Fruit fly (Drosophila melanogaster): ENCODE data around the gene M1BP.

M1BP gene

DNA sequence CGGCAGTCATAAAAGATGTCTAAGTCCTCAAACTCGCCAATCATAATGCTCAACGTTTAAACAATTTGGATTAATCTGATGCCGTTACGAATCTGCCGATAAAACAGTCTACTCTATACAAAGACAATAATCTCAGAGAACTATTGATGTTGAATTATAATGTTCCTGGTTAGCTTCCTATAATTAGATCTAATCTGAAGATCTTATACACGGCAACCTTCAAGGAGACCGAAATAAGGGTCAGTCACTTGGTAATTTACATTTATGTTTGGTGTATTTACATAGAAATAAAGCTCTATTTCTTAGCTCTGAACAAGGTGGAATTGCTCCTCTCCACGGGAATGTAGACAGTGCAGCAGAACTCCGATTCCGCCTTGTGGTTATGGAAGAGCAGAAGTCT lies 49.2 kb upstream of the M1BP start, which contains the start of gene CG33189:
Gene CG33189 (minus strand): TSS at position 101 of the 400 bp plus-strand sequence.
- TF ChIP-seq CG30403 (GFP tag; optimal IDR thresholded peaks at IDR 0.05) (no peak), pb (GFP tag; optimal IDR thresholded peaks at IDR 0.05) (no peak), Hr78 (GFP tag; optimal IDR thresholded peaks at IDR 0.05) (no peak), salm (tag; optimal IDR thresholded peaks at IDR 0.05) (no peak), Gug (GFP tag; IDR thresholded peaks at IDR 0.05) (no peak), chn (GFP tag; optimal IDR thresholded peaks at IDR 0.05) (no peak), CG17385 (GFP tag; optimal IDR thresholded peaks at IDR 0.05) (no peak), wor (GFP tag; IDR thresholded peaks at IDR 0.05) (no peak), ttk (GFP tag; IDR thresholded peaks at IDR 0.05) (no peak), B-H1 (GFP tag; IDR thresholded peaks at IDR 0.05) (no peak), cwo (GFP tag; optimal IDR thresholded peaks at IDR 0.05) (no peak), CG18262 (tag; optimal IDR thresholded peaks at IDR 0.05) (no peak), C15 (GFP tag; IDR thresholded peaks at IDR 0.05) (no peak), Ssrp (tag; optimal IDR thresholded peaks at IDR 0.05) (no peak), CG10147 (GFP tag; optimal IDR thresholded peaks at IDR 0.05) (no peak), CG32767 (GFP tag; IDR thresholded peaks at IDR 0.05) (no peak), vvl (GFP tag; IDR thresholded peaks at IDR 0.05) (no peak)

DNA sequence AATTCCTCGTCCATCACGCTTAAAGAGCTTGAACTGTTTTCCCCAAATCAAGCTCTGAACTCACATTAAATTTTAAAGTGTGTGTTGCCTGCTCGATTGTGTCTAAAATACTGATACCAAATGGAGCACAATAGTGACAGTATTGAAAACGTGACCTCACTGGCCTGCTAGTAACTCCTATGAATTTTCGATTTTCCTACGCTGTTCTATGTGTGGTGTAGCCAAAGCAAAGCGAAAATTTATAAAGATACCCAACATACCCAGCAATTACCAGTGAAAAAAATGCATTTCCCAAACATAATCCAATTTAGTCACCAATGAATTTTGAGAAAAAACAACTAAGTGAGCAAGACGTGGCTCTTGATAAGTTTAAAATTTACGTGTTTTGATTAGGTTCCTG lies 48.3 kb upstream of the M1BP start, which contains the start of gene CG33191:
Gene CG33191 (minus strand): TSS at position 101 of the 400 bp plus-strand sequence.
- no peak for TF ChIP-seq CG17612 (GFP tag; IDR thresholded peaks at IDR 0.05)
- no peak for TF ChIP-seq lola (GFP tag; optimal IDR thresholded peaks at IDR 0.05)

DNA sequence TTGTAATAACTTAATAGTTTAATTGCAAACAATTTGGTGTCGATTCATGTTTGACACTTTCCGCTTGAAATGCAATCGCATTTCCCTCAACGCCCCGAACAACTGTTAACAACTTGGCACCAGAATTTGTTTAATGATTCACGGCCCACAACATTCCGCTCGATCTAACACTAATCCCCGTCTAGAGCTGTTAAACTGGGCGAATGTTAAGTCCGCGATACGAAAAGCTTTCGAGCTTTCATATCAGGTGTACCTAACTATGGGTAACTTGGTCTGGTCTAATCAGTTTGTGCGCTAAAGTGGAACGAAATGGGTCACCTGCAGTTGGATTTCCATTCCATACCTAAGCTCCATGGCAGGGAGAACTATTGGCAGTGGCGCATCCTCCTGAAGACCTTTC lies 41.6 kb upstream of the M1BP start, which contains the start of gene CG34301:
Gene CG34301 (plus strand): TSS at position 301 of the 400 bp plus-strand sequence.
- no peak for TF ChIP-seq CG4424 (GFP tag; optimal IDR thresholded peaks at IDR 0.05)
- TF ChIP-seq Jarid2 (GFP tag; optimal IDR thresholded peaks at IDR 0.05): peak; percentile 13
- TF ChIP-seq CG13287 (GFP tag; IDR thresholded peaks at IDR 0.05; ENCODE audit: partially characterized antibody): 0 out of 2 replicates have a peak, but pooled peaks have one; percentile 9
- no peak for TF ChIP-seq nmo (GFP tag; optimal IDR thresholded peaks at IDR 0.05)

DNA sequence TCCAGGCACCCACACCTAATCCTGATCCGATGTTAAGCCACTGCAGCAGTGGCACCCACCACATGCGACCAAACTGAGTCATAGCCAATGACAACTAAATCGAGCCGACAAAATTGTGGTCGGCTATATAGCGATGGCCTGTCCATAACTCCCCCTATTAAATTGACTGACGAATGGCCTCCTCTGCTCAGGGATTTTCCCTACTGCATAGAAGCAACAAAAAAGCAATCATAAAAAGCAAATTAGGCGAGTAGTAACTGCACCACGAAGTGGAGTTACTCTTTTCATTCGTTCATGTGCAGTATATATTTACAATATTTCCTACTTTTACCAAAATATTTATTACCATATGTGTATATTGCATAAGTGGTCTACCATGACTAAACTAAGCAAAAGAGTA lies 41.1 kb upstream of the M1BP start, which contains the start of gene CG13318:
Gene CG13318 (minus strand): TSS at position 101 of the 400 bp plus-strand sequence.
- TF ChIP-seq vfl (GFP tag; optimal IDR thresholded peaks at IDR 0.05): no peak

DNA sequence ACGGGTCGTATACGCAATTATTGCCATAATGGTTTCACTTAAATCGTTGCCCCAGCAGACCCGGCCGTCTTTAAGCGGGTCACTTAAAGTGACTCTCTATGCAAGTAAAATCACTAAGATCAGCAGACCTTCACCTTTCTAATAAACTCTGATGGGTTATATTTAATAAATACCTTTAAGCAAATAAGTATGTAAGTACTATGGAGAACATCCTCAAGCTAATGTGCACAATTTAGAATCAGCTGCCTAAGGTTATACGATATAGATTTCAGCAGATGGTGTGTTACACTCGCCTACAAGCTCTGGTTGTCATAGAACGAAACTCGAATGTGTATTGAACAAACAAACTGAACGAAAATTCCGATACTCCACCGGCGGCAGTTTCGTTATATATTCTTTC lies 37.6 kb upstream of the M1BP start, which contains the start of gene CG8236:
Gene CG8236 (plus strand): TSS at position 301 of the 400 bp plus-strand sequence.
- TF ChIP-seq nmo (GFP tag; optimal IDR thresholded peaks at IDR 0.05) (no peak), CG3838 (GFP tag; optimal IDR thresholded peaks at IDR 0.05) (no peak), CG6272 (GFP tag; IDR thresholded peaks at IDR 0.05) (no peak), hkb (optimal IDR thresholded peaks at IDR 0.05) (no peak), hkb (GFP tag; IDR thresholded peaks at IDR 0.05) (no peak), disco-r (GFP tag; optimal IDR thresholded peaks at IDR 0.05) (no peak)

DNA sequence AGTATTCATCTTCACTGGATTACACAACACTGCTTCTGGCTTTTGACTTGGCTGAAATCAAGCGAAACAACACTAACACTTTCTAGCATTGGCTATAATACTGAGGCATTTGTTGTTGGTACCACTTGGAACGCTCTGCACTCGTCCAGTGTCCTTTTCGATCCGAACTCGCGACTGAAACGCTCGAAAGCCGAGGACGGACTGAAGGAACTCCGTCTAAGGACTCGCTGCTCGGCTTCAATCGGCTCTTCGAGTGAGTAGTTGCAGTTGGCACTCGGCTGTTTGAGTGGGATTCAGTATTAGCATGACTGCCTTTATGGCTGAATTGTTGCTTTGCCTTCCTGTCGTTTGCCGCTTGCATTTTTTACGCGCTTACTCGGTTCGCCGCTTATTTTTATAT lies 36.5 kb upstream of the M1BP start, which contains the start of the genes CG34135 and CG11768:
Gene CG34135 (minus strand): TSS at position 194 of the 400 bp plus-strand sequence.
Gene CG11768 (minus strand): TSS at position 203 of the 400 bp plus-strand sequence.
- TF ChIP-seq Deaf1 (tag; optimal IDR thresholded peaks at IDR 0.05): peak; percentile 94
- TF ChIP-seq z (GFP tag; IDR thresholded peaks at IDR 0.05): peak; percentile 91
- TF ChIP-seq CG7357 (GFP tag; IDR thresholded peaks at IDR 0.05): no peak
- TF ChIP-seq CG30431 (GFP tag; optimal IDR thresholded peaks at IDR 0.05): no peak
- TF ChIP-seq CG7271 (tag; optimal IDR thresholded peaks at IDR 0.05): no peak
- TF ChIP-seq ems (GFP tag; optimal IDR thresholded peaks at IDR 0.05): no peak
- TF ChIP-seq CG11696 (GFP tag; IDR thresholded peaks at IDR 0.05): no peak
- TF ChIP-seq Sox100B (GFP tag; optimal IDR thresholded peaks at IDR 0.05): no peak
- 0 out of 3 replicates have a peak, but pooled peaks have one; percentile 22 for TF ChIP-seq zfh1 (GFP tag; IDR thresholded peaks at IDR 0.05)
- no peak for TF ChIP-seq ftz-f1 (GFP tag; optimal IDR thresholded peaks at IDR 0.05)

All from whole organism, embryonic.